Fruit fly (Drosophila melanogaster) S2 (cell line): Measurements from ENCODE around the gene Cpr64Ad.

ENCODE experiments used
- CG8478 ChIP-seq: fragments of >200 bp; optimal IDR thresholded peaks from 2 replicates; lab custom pipeline; 2018
- CTCF ChIP-seq, 2 experiments: fragments of >200 bp; optimal IDR thresholded peaks; 2 replicates each; lab custom pipeline; 2018

DNA sequence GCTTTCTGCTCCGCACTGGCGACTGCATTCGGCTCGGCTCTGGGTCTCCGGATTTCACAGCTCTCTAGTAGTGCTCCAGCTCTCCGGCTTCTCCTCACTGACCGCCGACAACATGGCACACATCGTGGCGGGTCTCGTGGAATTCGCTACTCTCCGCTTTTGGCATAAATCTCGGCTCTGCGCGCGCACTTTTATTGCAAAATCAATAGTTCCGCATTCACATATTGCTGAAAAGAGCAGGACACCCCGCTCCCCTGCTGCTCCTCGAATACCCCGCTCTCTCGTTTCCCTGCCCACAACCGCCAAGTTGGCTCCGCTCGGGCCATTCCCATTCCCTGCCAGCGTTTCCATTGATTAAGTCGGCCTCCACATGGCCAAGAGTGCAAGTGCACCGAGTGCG lies 29.9 kb upstream of the Cpr64Ad start:
- TF ChIP-seq CTCF (optimal IDR thresholded peaks at IDR 0.05; lab: Kevin White, UChicago) (no peak), CG8478 (lab: Kevin White, UChicago) (no peak)
